Fruit fly (Drosophila melanogaster) whole organism, embryonic: Measurements from ENCODE around the gene CG14960.

Source experiments
- CG10147 ChIP-seq: fragments of 200-800 bp; sonication (Bioruptor generic); optimal IDR thresholded peaks from 2 replicates; lab custom pipeline; 2019; ENCODE audit warnings: missing biosample characterization, mild to moderate bottlenecking, missing genetic modification characterization, moderate library complexity
- CG10267 ChIP-seq: fragments of 200-800 bp; sonication (Bioruptor generic); optimal IDR thresholded peaks from 2 replicates; lab custom pipeline; 2018; ENCODE audit warnings: missing biosample characterization, mild to moderate bottlenecking, missing genetic modification characterization, moderate library complexity
- CG10959 ChIP-seq: fragments of 200-800 bp; sonication (Bioruptor generic); IDR thresholded peaks from 2 replicates; pipeline ENCODE4 v1.3.6; 2022; ENCODE audit warnings: missing biosample characterization, missing genetic modification characterization
- CG10979 ChIP-seq: fragments of 200-800 bp; sonication (Bioruptor generic); optimal IDR thresholded peaks from 2 replicates; lab custom pipeline; 2018; ENCODE audit warnings: missing biosample characterization, mild to moderate bottlenecking, missing genetic modification characterization, moderate library complexity
- CG11398 ChIP-seq: fragments of 200-800 bp; sonication (Bioruptor generic); optimal IDR thresholded peaks from 2 replicates; lab custom pipeline; 2016; ENCODE audit warnings: missing biosample characterization, missing genetic modification characterization
- CG13123 ChIP-seq: fragments of 200-800 bp; sonication (Bioruptor generic); optimal IDR thresholded peaks from 2 replicates; lab custom pipeline; 2016; ENCODE audit warnings: missing biosample characterization, missing genetic modification characterization
- CG13296 ChIP-seq: fragments of 200-800 bp; sonication (Bioruptor generic); optimal IDR thresholded peaks from 3 replicates; lab custom pipeline; 2018; ENCODE audit warnings: missing biosample characterization, mild to moderate bottlenecking, missing genetic modification characterization
- CG14667 ChIP-seq: fragments of 200-800 bp; sonication (Bioruptor generic); IDR thresholded peaks from 2 replicates; pipeline ENCODE4 v1.3.6; 2022; ENCODE audit warnings: missing biosample characterization, missing genetic modification characterization
- CG1529 ChIP-seq: fragments of 200-800 bp; sonication (Bioruptor generic); optimal IDR thresholded peaks from 3 replicates; lab custom pipeline; 2018; ENCODE audit warnings: missing biosample characterization, missing genetic modification characterization
- CG15696 ChIP-seq: fragments of 200-800 bp; sonication (Bioruptor generic); optimal IDR thresholded peaks from 2 replicates; lab custom pipeline; 2019; ENCODE audit warnings: missing biosample characterization, mild to moderate bottlenecking, missing genetic modification characterization, moderate library complexity
- CG16779 ChIP-seq: fragments of 200-800 bp; sonication (Bioruptor generic); IDR thresholded peaks from 2 replicates; pipeline ENCODE4 v1.3.6; 2022; ENCODE audit warnings: missing biosample characterization, missing genetic modification characterization
- CG1832 ChIP-seq: fragments of 200-800 bp; sonication (Bioruptor generic); optimal IDR thresholded peaks from 2 replicates; lab custom pipeline; 2017; ENCODE audit warnings: missing biosample characterization, mild to moderate bottlenecking, missing genetic modification characterization, inconsistent platforms
- CG2199 ChIP-seq: fragments of 200-800 bp; sonication (Bioruptor generic); IDR thresholded peaks from 3 replicates; pipeline ENCODE4 v1.3.6; 2022; ENCODE audit warnings: missing biosample characterization, missing genetic modification characterization
- CG3838 ChIP-seq: fragments of 200-800 bp; sonication (Bioruptor generic); optimal IDR thresholded peaks from 3 replicates; lab custom pipeline; 2016; ENCODE audit warnings: missing biosample characterization, missing genetic modification characterization
- CG4854 ChIP-seq: fragments of 200-800 bp; sonication (Bioruptor generic); optimal IDR thresholded peaks from 2 replicates; lab custom pipeline; 2016; ENCODE audit warnings: missing biosample characterization, missing genetic modification characterization, inconsistent platforms
- CG6175 ChIP-seq: fragments of 200-800 bp; sonication (Bioruptor generic); IDR thresholded peaks from 3 replicates; pipeline ENCODE4 v1.3.6; 2022; ENCODE audit warnings: missing biosample characterization, missing genetic modification characterization
- CG6689 ChIP-seq: fragments of 200-800 bp; sonication (Bioruptor generic); IDR thresholded peaks from 2 replicates; pipeline ENCODE4 v1.3.6; 2022; ENCODE audit warnings: missing biosample characterization, missing genetic modification characterization
- CG7556 ChIP-seq: fragments of 200-800 bp; sonication (Bioruptor generic); optimal IDR thresholded peaks from 2 replicates; lab custom pipeline; 2017; ENCODE audit warnings: missing biosample characterization, mild to moderate bottlenecking, missing genetic modification characterization
- CG8924 ChIP-seq: fragments of 200-800 bp; optimal IDR thresholded peaks from 3 replicates; lab custom pipeline; 2019; ENCODE audit warnings: missing biosample characterization, mild to moderate bottlenecking, missing genetic modification characterization, moderate library complexity
- CG9215 ChIP-seq: fragments of 200-800 bp; sonication (Bioruptor generic); IDR thresholded peaks from 2 replicates; pipeline ENCODE4 v1.3.6; 2022; ENCODE audit warnings: missing biosample characterization, missing genetic modification characterization
- CG9797 ChIP-seq: fragments of 200-800 bp; sonication (Bioruptor generic); optimal IDR thresholded peaks from 3 replicates; lab custom pipeline; 2018; ENCODE audit warnings: missing biosample characterization, mild to moderate bottlenecking, missing genetic modification characterization
- Camta ChIP-seq: fragments of 200-800 bp; sonication (Bioruptor generic); optimal IDR thresholded peaks from 2 replicates; lab custom pipeline; 2016; ENCODE audit warnings: missing biosample characterization, missing genetic modification characterization
- Dbx ChIP-seq: fragments of 200-800 bp; sonication (Bioruptor generic); IDR thresholded peaks from 3 replicates; pipeline ENCODE4 v1.3.6; 2022; ENCODE audit warnings: missing biosample characterization, missing genetic modification characterization
- Deaf1 ChIP-seq: fragments of 200-800 bp; optimal IDR thresholded peaks from 3 replicates; lab custom pipeline; 2019; ENCODE audit warnings: missing biosample characterization, mild to moderate bottlenecking, missing genetic modification characterization, moderate library complexity
- Eip74EF ChIP-seq, 2 experiments: fragments of 200-800 bp in 1 of 2; fragments of >200 bp in 1 of 2; sonication (Bioruptor generic) in 1 of 2; optimal IDR thresholded peaks; 2 replicates each; lab custom pipeline; 2017 to 2019; ENCODE audit warnings: missing biosample characterization in 2 of 2, missing genetic modification characterization in 2 of 2, mild to moderate bottlenecking in 1 of 2, moderate library complexity in 1 of 2
- Elba2 ChIP-seq: fragments of 200-800 bp; sonication (Bioruptor generic); optimal IDR thresholded peaks from 3 replicates; lab custom pipeline; 2016; ENCODE audit warnings: missing biosample characterization, missing genetic modification characterization
- Hmx ChIP-seq: fragments of 200-800 bp; sonication (Bioruptor generic); optimal IDR thresholded peaks from 2 replicates; lab custom pipeline; 2016; ENCODE audit warnings: missing biosample characterization, missing genetic modification characterization
- Hr3 ChIP-seq: fragments of 200-800 bp; sonication (Bioruptor generic); optimal IDR thresholded peaks from 3 replicates; lab custom pipeline; 2016; ENCODE audit warnings: missing biosample characterization, missing genetic modification characterization
- Oaz ChIP-seq: fragments of 200-800 bp; sonication (Bioruptor generic); IDR thresholded peaks from 2 replicates; pipeline ENCODE4 v1.3.6; 2022; ENCODE audit warnings: missing biosample characterization, missing genetic modification characterization
- Opbp ChIP-seq: fragments of 200-800 bp; sonication (Bioruptor generic); IDR thresholded peaks from 3 replicates; pipeline ENCODE4 v1.3.6; 2022; ENCODE audit warnings: missing biosample characterization, missing genetic modification characterization; ENCODE audit not compliant: partially characterized antibody
- abd-A ChIP-seq: fragments of 200-800 bp; sonication (Bioruptor generic); optimal IDR thresholded peaks from 3 replicates; lab custom pipeline; 2019; ENCODE audit warnings: missing biosample characterization, mild to moderate bottlenecking, missing genetic modification characterization, moderate library complexity
- al ChIP-seq: fragments of 200-800 bp; sonication (Bioruptor generic); IDR thresholded peaks from 2 replicates; pipeline ENCODE4 v1.3.6; 2022; ENCODE audit warnings: missing biosample characterization, missing genetic modification characterization
- aop ChIP-seq: fragments of 200-800 bp; sonication (Bioruptor generic); IDR thresholded peaks from 2 replicates; pipeline ENCODE4 v1.3.6; 2022; ENCODE audit warnings: missing biosample characterization, missing genetic modification characterization
- bab2 ChIP-seq: fragments of 200-800 bp; sonication (Bioruptor generic); optimal IDR thresholded peaks from 2 replicates; lab custom pipeline; 2016; ENCODE audit warnings: missing biosample characterization, missing genetic modification characterization
- cas ChIP-seq: fragments of 200-800 bp; sonication (Bioruptor generic); IDR thresholded peaks from 2 replicates; pipeline ENCODE4 v1.3.6; 2022; ENCODE audit warnings: missing biosample characterization, missing genetic modification characterization
- da ChIP-seq: fragments of 200-800 bp; sonication (Bioruptor generic); optimal IDR thresholded peaks from 2 replicates; lab custom pipeline; 2016; ENCODE audit warnings: missing biosample characterization, missing genetic modification characterization
- dati ChIP-seq: fragments of 200-800 bp; sonication (Bioruptor generic); IDR thresholded peaks from 2 replicates; pipeline ENCODE4 v1.3.6; 2022; ENCODE audit warnings: missing biosample characterization, missing genetic modification characterization
- eve ChIP-seq, 2 experiments: fragments of >200 bp; optimal IDR thresholded peaks; 2 replicates each; lab custom pipeline; 2017; ENCODE audit warnings: missing biosample characterization in 2 of 2, missing genetic modification characterization in 2 of 2
- exex ChIP-seq: fragments of 200-800 bp; sonication (Bioruptor generic); optimal IDR thresholded peaks from 4 replicates; lab custom pipeline; 2018; ENCODE audit warnings: missing biosample characterization, mild to moderate bottlenecking, missing genetic modification characterization, moderate library complexity
- eyg ChIP-seq: fragments of 200-800 bp; sonication (Bioruptor generic); optimal IDR thresholded peaks from 3 replicates; lab custom pipeline; 2016; ENCODE audit warnings: missing biosample characterization, missing genetic modification characterization
- jing ChIP-seq: fragments of 200-800 bp; sonication (Bioruptor generic); optimal IDR thresholded peaks from 2 replicates; lab custom pipeline; 2018; ENCODE audit warnings: missing biosample characterization, mild to moderate bottlenecking, missing genetic modification characterization
- pho ChIP-seq: fragments of 200-800 bp; sonication (Bioruptor generic); optimal IDR thresholded peaks from 2 replicates; lab custom pipeline; 2016; ENCODE audit warnings: missing biosample characterization, missing genetic modification characterization
- phol ChIP-seq: fragments of 200-800 bp; sonication (Bioruptor generic); optimal IDR thresholded peaks from 3 replicates; lab custom pipeline; 2018; ENCODE audit warnings: missing biosample characterization, mild to moderate bottlenecking, missing genetic modification characterization, moderate library complexity
- pum ChIP-seq: fragments of 200-800 bp; sonication (Bioruptor generic); optimal IDR thresholded peaks from 2 replicates; lab custom pipeline; 2016; ENCODE audit warnings: missing biosample characterization, missing genetic modification characterization
- rib ChIP-seq: fragments of 200-800 bp; sonication (Bioruptor generic); IDR thresholded peaks from 2 replicates; pipeline ENCODE4 v1.3.6; 2022; ENCODE audit warnings: missing biosample characterization, missing genetic modification characterization
- sc ChIP-seq, 3 experiments: fragments of >200 bp in 2 of 3; fragments of 200-800 bp in 1 of 3; sonication (Bioruptor generic) in 1 of 3; optimal IDR thresholded peaks; 2 replicates in 2 of 3; 3 replicates in 1 of 3; lab custom pipeline; 2017; ENCODE audit warnings: mild to moderate bottlenecking in 1 of 3, missing biosample characterization in 1 of 3, missing genetic modification characterization in 1 of 3, missing genetic modification reagents in 1 of 3
- stc ChIP-seq: fragments of 200-800 bp; sonication (Bioruptor generic); IDR thresholded peaks from 2 replicates; pipeline ENCODE4 v1.3.6; 2022; ENCODE audit warnings: missing biosample characterization, missing genetic modification characterization
- tgo ChIP-seq: fragments of 200-800 bp; sonication (Bioruptor generic); IDR thresholded peaks from 3 replicates; pipeline ENCODE4 v1.3.6; 2022; ENCODE audit warnings: missing biosample characterization, missing genetic modification characterization
- trh ChIP-seq: fragments of 200-800 bp; sonication (Bioruptor generic); optimal IDR thresholded peaks from 2 replicates; lab custom pipeline; 2016; ENCODE audit warnings: missing biosample characterization, missing genetic modification characterization

CG14960 gene

dm6 chr3L:3249997-3250774 is 20.6 kb upstream of the CG14960 start:
- TF ChIP-seq CG4854 (GFP tag; lab: Kevin White, UChicago) (peak; percentile 88), rib (GFP tag; lab: Robert Waterston, UW) (no peak; the same call in none of the 2 replicates), CG14667 (GFP tag; lab: Robert Waterston, UW) (peak; percentile 83), Opbp (no peak), Eip74EF (GFP tag; optimal IDR thresholded peaks at IDR 0.05; lab: Kevin White, UChicago) (peak in 1 of 2 experiments; percentile 95), phol (tag; lab: Kevin White, UChicago) (peak; percentile 96), CG3838 (GFP tag; lab: Kevin White, UChicago) (peak; percentile 90), Elba2 (GFP tag; lab: Kevin White, UChicago) (peak; percentile 63), pum (GFP tag; lab: Kevin White, UChicago) (peak; percentile 95), exex (peak; percentile 58), CG9215 (GFP tag; lab: Robert Waterston, UW) (peak; percentile 87), bab2 (GFP tag; lab: Kevin White, UChicago) (peak; percentile 93), trh (GFP tag; lab: Kevin White, UChicago) (peak; percentile 87), CG6689 (peak; percentile 89), Dbx (GFP tag; lab: Robert Waterston, UW) (peak; percentile 70; the same call in 2 of the 3 replicates), Deaf1 (tag; lab: Kevin White, UChicago) (peak; percentile 70), al (GFP tag; lab: Robert Waterston, UW) (peak; percentile 87), da (GFP tag; lab: Kevin White, UChicago) (peak; percentile 84), CG2199 (no peak), CG7556 (GFP tag; lab: Kevin White, UChicago) (peak; percentile 97), CG6175 (GFP tag; lab: Robert Waterston, UW) (peak; percentile 51; the same call in 1 of the 3 replicates), CG8924 (tag; lab: Kevin White, UChicago) (peak; percentile 98), dati (peak; percentile 38; the same call in 1 of the 2 replicates), CG9797 (peak; percentile 18), CG10147 (GFP tag; lab: Kevin White, UChicago) (peak; percentile 94), tgo (GFP tag; lab: Robert Waterston, UW) (peak; percentile 86), Hr3 (GFP tag; lab: Kevin White, UChicago) (peak; percentile 96), CG10959 (GFP tag; lab: Robert Waterston, UW) (peak; percentile 66), pho (GFP tag; lab: Kevin White, UChicago) (peak; percentile 96), eve (GFP tag; optimal IDR thresholded peaks at IDR 0.05; lab: Kevin White, UChicago) (peak in 1 of 2 experiments; percentile 99), CG1832 (GFP tag; lab: Kevin White, UChicago) (no peak), CG13296 (peak; percentile 90), CG13123 (GFP tag; lab: Kevin White, UChicago) (peak; percentile 85), CG10267 (tag; lab: Kevin White, UChicago) (peak; percentile 89), CG10979 (tag; lab: Kevin White, UChicago) (peak; percentile 97), abd-A (tag; lab: Kevin White, UChicago) (no peak), eyg (GFP tag; lab: Kevin White, UChicago) (peak; percentile 76), Oaz (GFP tag; lab: Robert Waterston, UW) (peak; percentile 66), Hmx (peak; percentile 95), CG16779 (peak; percentile 44; the same call in 1 of the 2 replicates), jing (GFP tag; lab: Kevin White, UChicago) (peak; percentile 88), CG15696 (tag; lab: Kevin White, UChicago) (peak; percentile 80), cas (0 out of 2 replicates have a peak, but pooled peaks have one; percentile 29), aop (GFP tag; lab: Robert Waterston, UW) (0 out of 2 replicates have a peak, but pooled peaks have one; percentile 14), Camta (peak; percentile 96), sc (optimal IDR thresholded peaks at IDR 0.05; lab: Kevin White, UChicago) (no peak), sc (GFP tag; optimal IDR thresholded peaks at IDR 0.05; lab: Kevin White, UChicago) (peak; percentile 98), stc (GFP tag; lab: Robert Waterston, UW) (peak; percentile 77), CG1529 (GFP tag; lab: Kevin White, UChicago) (peak; percentile 97), CG11398 (GFP tag; lab: Kevin White, UChicago) (peak; percentile 90)
